Worm (Caenorhabditis elegans) whole organism, L1 larva: ENCODE results near the gene dpy-6.

Source experiments
- C04F5.9 ChIP-seq: sonication (generic microtip); optimal IDR thresholded peaks from 2 replicates; lab custom pipeline; 2016; ENCODE audit warnings: missing genetic modification characterization, missing compliant biosample characterization
- C16A3.4 ChIP-seq: fragments of 150-350 bp; optimal IDR thresholded peaks from 2 replicates; lab custom pipeline; 2014; ENCODE audit warnings: missing biosample characterization, missing genetic modification characterization
- F16B12.6 ChIP-seq: fragments of 150-350 bp; optimal IDR thresholded peaks from 2 replicates; lab custom pipeline; 2014; ENCODE audit warnings: missing biosample characterization, missing genetic modification characterization
- Y116A8C.19 ChIP-seq: sonication (generic microtip); optimal IDR thresholded peaks from 2 replicates; lab custom pipeline; 2016; ENCODE audit warnings: missing compliant biosample characterization, missing genetic modification characterization, borderline replicate concordance
- aha-1 ChIP-seq: fragments of 150-350 bp; optimal IDR thresholded peaks from 2 replicates; lab custom pipeline; 2014; ENCODE audit warnings: missing biosample characterization, missing genetic modification characterization
- alr-1 ChIP-seq: fragments of 200-800 bp; sonication (Bioruptor generic); optimal IDR thresholded peaks from 2 replicates; lab custom pipeline; 2018; ENCODE audit warnings: borderline replicate concordance, mild to moderate bottlenecking, missing genetic modification characterization, missing compliant biosample characterization
- aly-2 ChIP-seq: fragments of 150-350 bp; optimal IDR thresholded peaks from 2 replicates; lab custom pipeline; 2014; ENCODE audit warnings: missing biosample characterization, missing genetic modification characterization
- blmp-1 ChIP-seq: fragments of 150-350 bp; optimal IDR thresholded peaks from 2 replicates; lab custom pipeline; 2014; ENCODE audit warnings: missing biosample characterization, missing genetic modification characterization
- ceh-63 ChIP-seq: fragments of 200-800 bp; sonication (Bioruptor generic); optimal IDR thresholded peaks from 2 replicates; lab custom pipeline; 2018; ENCODE audit warnings: mild to moderate bottlenecking, missing genetic modification characterization, missing compliant biosample characterization
- ceh-82 ChIP-seq, 3 experiments: fragments of 150-350 bp in 1 of 3; sonication (generic microtip) in 2 of 3; optimal IDR thresholded peaks; 2 replicates each; lab custom pipeline; 2014 to 2017; ENCODE audit warnings: missing biosample characterization in 3 of 3, missing genetic modification characterization in 3 of 3
- ceh-90 ChIP-seq: sonication (generic microtip); optimal IDR thresholded peaks from 2 replicates; lab custom pipeline; 2016; ENCODE audit warnings: missing genetic modification characterization, missing compliant biosample characterization
- ces-1 ChIP-seq: fragments of 150-350 bp; optimal IDR thresholded peaks from 2 replicates; lab custom pipeline; 2014; ENCODE audit warnings: missing biosample characterization, missing genetic modification reagents, missing genetic modification characterization
- dpl-1 ChIP-seq, 3 experiments: fragments of 150-350 bp in 2 of 3; sonication (generic microtip) in 1 of 3; optimal IDR thresholded peaks; 2 replicates each; lab custom pipeline; 2014 to 2017; ENCODE audit warnings: missing biosample characterization in 3 of 3, missing genetic modification characterization in 3 of 3, missing genetic modification reagents in 3 of 3
- dsc-1 ChIP-seq: sonication (generic microtip); optimal IDR thresholded peaks from 2 replicates; lab custom pipeline; 2016; ENCODE audit warnings: mild to moderate bottlenecking, missing genetic modification characterization, missing compliant biosample characterization
- efl-1 ChIP-seq, 4 experiments: fragments of 150-350 bp; optimal IDR thresholded peaks in 3 of 4; peaks in 1 of 4; 1 replicate in 1 of 4; 2 replicates in 3 of 4; lab custom pipeline; 2014; ENCODE audit warnings: missing biosample characterization in 2 of 4, missing genetic modification characterization in 2 of 4, missing genetic modification reagents in 2 of 4
- elt-2 ChIP-seq: sonication (generic microtip); optimal IDR thresholded peaks from 2 replicates; lab custom pipeline; 2016; ENCODE audit warnings: missing genetic modification characterization, mild to moderate bottlenecking, inconsistent platforms, missing compliant biosample characterization, missing genetic modification reagents
- elt-3 ChIP-seq, 6 experiments: fragments of 150-350 bp in 1 of 6; sonication (generic microtip); optimal IDR thresholded peaks; 2 replicates each; lab custom pipeline; 2017 to 2018; ENCODE audit warnings: missing biosample characterization in 6 of 6, missing genetic modification characterization in 6 of 6, inconsistent platforms in 1 of 6
- ets-5 ChIP-seq: fragments of 200-800 bp; sonication (Bioruptor generic); IDR thresholded peaks from 2 replicates; pipeline ENCODE4 v1.3.6; 2022; ENCODE audit warnings: missing genetic modification characterization, missing compliant biosample characterization
- fkh-10 ChIP-seq: sonication (generic microtip); optimal IDR thresholded peaks from 2 replicates; lab custom pipeline; 2017; ENCODE audit warnings: missing biosample characterization, missing genetic modification reagents, missing genetic modification characterization
- fkh-4 ChIP-seq: sonication (generic microtip); optimal IDR thresholded peaks from 2 replicates; lab custom pipeline; 2016; ENCODE audit warnings: missing compliant biosample characterization, missing genetic modification characterization, borderline replicate concordance
- fkh-8 ChIP-seq: sonication (generic microtip); optimal IDR thresholded peaks from 2 replicates; lab custom pipeline; 2016; ENCODE audit warnings: mild to moderate bottlenecking, missing genetic modification characterization, missing compliant biosample characterization
- grh-1 ChIP-seq: fragments of 200-800 bp; sonication (Bioruptor generic); IDR thresholded peaks from 2 replicates; pipeline ENCODE4 v1.3.6; 2022; ENCODE audit warnings: missing genetic modification reagents, missing genetic modification characterization, missing compliant biosample characterization
- hlh-4 ChIP-seq: sonication (generic microtip); optimal IDR thresholded peaks from 2 replicates; lab custom pipeline; 2016; ENCODE audit warnings: mild to moderate bottlenecking, missing genetic modification characterization, missing compliant biosample characterization
- lin-13 ChIP-seq: fragments of 150-350 bp; optimal IDR thresholded peaks from 2 replicates; lab custom pipeline; 2014; ENCODE audit warnings: missing biosample characterization, missing genetic modification reagents, missing genetic modification characterization
- lin-14 ChIP-seq: fragments of 200-800 bp; sonication (Bioruptor generic); optimal IDR thresholded peaks from 2 replicates; lab custom pipeline; 2018; ENCODE audit warnings: mild to moderate bottlenecking, missing genetic modification characterization, moderate library complexity, missing compliant biosample characterization
- lin-35 ChIP-seq, 2 experiments: fragments of 150-350 bp; optimal IDR thresholded peaks; 2 replicates each; lab custom pipeline; 2014; ENCODE audit warnings: missing biosample characterization in 2 of 2, missing genetic modification characterization in 2 of 2, missing genetic modification reagents in 2 of 2
- lir-3 ChIP-seq: sonication (generic microtip); optimal IDR thresholded peaks from 2 replicates; lab custom pipeline; 2016; ENCODE audit warnings: mild to moderate bottlenecking, missing genetic modification characterization, moderate library complexity, missing compliant biosample characterization; ENCODE audit not compliant: poor library complexity
- lsy-2 ChIP-seq, 2 experiments: fragments of 150-350 bp; optimal IDR thresholded peaks; 2 replicates each; lab custom pipeline; 2014; ENCODE audit warnings: missing biosample characterization in 2 of 2, missing genetic modification characterization in 2 of 2
- mab-9 ChIP-seq: fragments of 200-800 bp; sonication (Bioruptor generic); IDR thresholded peaks from 2 replicates; pipeline ENCODE4 v1.3.6; 2022; ENCODE audit warnings: missing genetic modification reagents, missing genetic modification characterization, missing compliant biosample characterization
- mdl-1 ChIP-seq, 2 experiments: fragments of 150-350 bp; optimal IDR thresholded peaks; 2 replicates each; lab custom pipeline; 2014 to 2017; ENCODE audit warnings: missing biosample characterization in 2 of 2, missing genetic modification characterization in 2 of 2, inconsistent platforms in 1 of 2
- nhr-12 ChIP-seq: sonication (generic microtip); optimal IDR thresholded peaks from 2 replicates; lab custom pipeline; 2017; ENCODE audit warnings: missing biosample characterization, missing genetic modification characterization
- nhr-19 ChIP-seq: fragments of 200-800 bp; sonication (Bioruptor generic); conservative IDR thresholded peaks from 2 replicates; pipeline ENCODE4 v1.3.6; 2022; ENCODE audit warnings: missing genetic modification characterization, missing compliant biosample characterization
- nhr-20 ChIP-seq: sonication (generic microtip); optimal IDR thresholded peaks from 2 replicates; lab custom pipeline; 2016; ENCODE audit warnings: mild to moderate bottlenecking, missing genetic modification characterization, missing compliant biosample characterization
- nhr-28 ChIP-seq: fragments of 150-350 bp; optimal IDR thresholded peaks from 2 replicates; lab custom pipeline; 2014; ENCODE audit warnings: missing biosample characterization, missing genetic modification characterization
- nhr-47 ChIP-seq: sonication (generic microtip); optimal IDR thresholded peaks from 2 replicates; lab custom pipeline; 2016; ENCODE audit warnings: mild to moderate bottlenecking, missing genetic modification characterization, moderate library complexity, missing compliant biosample characterization
- nhr-76 ChIP-seq: sonication (generic microtip); optimal IDR thresholded peaks from 2 replicates; lab custom pipeline; 2017; ENCODE audit warnings: missing biosample characterization, missing genetic modification characterization
- nhr-84 ChIP-seq: sonication (generic microtip); optimal IDR thresholded peaks from 2 replicates; lab custom pipeline; 2017; ENCODE audit warnings: missing biosample characterization, missing genetic modification characterization
- pax-3 ChIP-seq: fragments of 200-800 bp; sonication (Bioruptor generic); optimal IDR thresholded peaks from 2 replicates; lab custom pipeline; 2018; ENCODE audit warnings: mild to moderate bottlenecking, missing genetic modification characterization, moderate library complexity, missing compliant biosample characterization
- snpc-4 ChIP-seq: fragments of 150-350 bp; optimal IDR thresholded peaks from 2 replicates; lab custom pipeline; 2014; ENCODE audit warnings: missing biosample characterization, missing genetic modification characterization
- sox-4 ChIP-seq: sonication (generic microtip); optimal IDR thresholded peaks from 2 replicates; lab custom pipeline; 2016; ENCODE audit warnings: missing genetic modification characterization, missing compliant biosample characterization
- tbx-2 ChIP-seq: sonication (generic microtip); optimal IDR thresholded peaks from 2 replicates; lab custom pipeline; 2016; ENCODE audit warnings: missing genetic modification characterization, missing compliant biosample characterization
- unc-130 ChIP-seq: fragments of 150-350 bp; optimal IDR thresholded peaks from 2 replicates; lab custom pipeline; 2017; ENCODE audit warnings: missing biosample characterization, missing genetic modification characterization, inconsistent platforms
- unc-30 ChIP-seq: sonication (generic microtip); optimal IDR thresholded peaks from 2 replicates; lab custom pipeline; 2017; ENCODE audit warnings: missing biosample characterization, missing genetic modification characterization
- unc-86 ChIP-seq: sonication (generic microtip); optimal IDR thresholded peaks from 2 replicates; lab custom pipeline; 2016; ENCODE audit warnings: missing genetic modification characterization, missing compliant biosample characterization
- zag-1 ChIP-seq: fragments of 150-350 bp; optimal IDR thresholded peaks from 2 replicates; lab custom pipeline; 2014; ENCODE audit warnings: missing biosample characterization, missing genetic modification characterization
- ztf-11 ChIP-seq, 2 experiments: sonication (generic microtip); optimal IDR thresholded peaks; 2 replicates each; lab custom pipeline; 2016 to 2017; ENCODE audit warnings: missing genetic modification characterization in 2 of 2, missing biosample characterization in 1 of 2, missing compliant biosample characterization in 1 of 2
- ztf-4 ChIP-seq: fragments of 150-350 bp; optimal IDR thresholded peaks from 2 replicates; lab custom pipeline; 2014; ENCODE audit warnings: missing biosample characterization, missing genetic modification characterization

The dpy-6 gene

DNA sequence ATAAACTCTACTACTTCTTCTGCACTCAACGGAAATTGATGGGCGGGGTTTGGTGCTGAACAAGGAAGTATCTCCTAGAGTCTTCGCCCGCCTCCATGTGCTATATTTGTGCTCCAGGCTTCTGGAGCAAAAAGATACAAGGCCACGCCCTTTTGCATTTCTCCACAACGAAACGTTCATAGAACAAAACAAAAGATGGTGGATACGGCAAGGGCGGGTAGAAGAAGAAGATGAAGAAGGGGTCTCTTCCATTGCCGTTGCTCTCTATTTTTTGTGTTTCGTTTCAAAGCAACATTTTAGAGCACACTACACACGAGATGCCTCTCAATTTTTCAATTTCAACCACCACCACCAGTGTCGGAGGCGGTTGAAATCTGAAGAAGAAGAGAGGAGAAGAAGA is 20.9 kb upstream of the dpy-6 start (continued):
- TF ChIP-seq lin-14, result peak; percentile 83
- peak in 1 of 3 experiments; percentile 4 for TF ChIP-seq ceh-82 (tag; optimal IDR thresholded peaks at IDR 0.05; lab: Kevin White, UChicago)
- peak; percentile 5 for TF ChIP-seq dsc-1
- TF ChIP-seq elt-3 (tag; optimal IDR thresholded peaks at IDR 0.05; lab: Kevin White, UChicago), result no peak
- TF ChIP-seq ztf-11 (tag; optimal IDR thresholded peaks at IDR 0.05; lab: Kevin White, UChicago), result no peak
- TF ChIP-seq nhr-12 (tag; lab: Kevin White, UChicago), result no peak
- peak; percentile 20 for TF ChIP-seq unc-86
- TF ChIP-seq, all 84 proteins: peak for 13

ce11 chrX:8475759-8476228 is 20.4 kb upstream of the dpy-6 start, which contains the start of gene nhr-14:
Gene nhr-14 (minus strand): TSS chrX:8476178.
- peak; percentile 54 for TF ChIP-seq blmp-1 (tag; lab: Kevin White, UChicago)
- no peak for TF ChIP-seq ztf-4 (tag; lab: Kevin White, UChicago)

DNA sequence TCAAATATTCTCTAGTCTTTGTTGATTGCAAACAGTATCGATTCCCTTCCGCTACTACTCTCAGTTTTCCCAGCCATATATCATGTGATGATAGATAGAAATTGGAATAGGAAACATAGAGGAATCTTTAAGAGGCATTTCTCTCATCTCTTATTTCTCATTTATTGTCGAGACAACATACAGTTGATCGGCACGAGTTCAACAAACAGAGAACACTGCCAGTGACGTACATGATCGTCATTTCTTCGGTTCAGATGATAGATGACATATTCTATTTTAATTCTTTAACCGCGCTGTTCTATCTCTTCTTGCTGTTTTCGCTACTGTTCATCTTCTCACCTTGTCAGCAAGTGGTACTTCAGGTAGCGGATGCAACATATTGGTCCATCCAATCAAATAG is 19.7 kb upstream of the dpy-6 start:
- no peak for TF ChIP-seq ceh-63 (GFP tag; lab: Kevin White, UChicago)
- TF ChIP-seq F16B12.6 (tag; lab: Kevin White, UChicago), result no peak
- no peak for TF ChIP-seq hlh-4
- TF ChIP-seq nhr-28, result no peak
- no peak for TF ChIP-seq fkh-10
- peak in 1 of 2 experiments; percentile 2 for TF ChIP-seq efl-1 (optimal IDR thresholded peaks at IDR 0.05; lab: Kevin White, UChicago)
- peak in 1 of 2 experiments; percentile 80 for TF ChIP-seq efl-1 (GFP tag; optimal IDR thresholded peaks at IDR 0.05 in 1 of 2; lab: Kevin White, UChicago)
- peak; percentile 82 for TF ChIP-seq nhr-19
- TF ChIP-seq ztf-11 (tag; optimal IDR thresholded peaks at IDR 0.05; lab: Kevin White, UChicago), result no peak
- TF ChIP-seq nhr-47 (tag; lab: Kevin White, UChicago), result peak; percentile 62
- TF ChIP-seq lir-3 (tag; lab: Kevin White, UChicago), result peak; percentile 63
- TF ChIP-seq zag-1 (tag; lab: Kevin White, UChicago), result no peak
- no peak for TF ChIP-seq alr-1 (tag; lab: Kevin White, UChicago)
- TF ChIP-seq elt-2 (tag; lab: Kevin White, UChicago), result no peak
- TF ChIP-seq fkh-4 (tag; lab: Kevin White, UChicago), result no peak
- TF ChIP-seq fkh-8 (tag; lab: Kevin White, UChicago), result no peak
- no peak for TF ChIP-seq snpc-4
- TF ChIP-seq ztf-4 (tag; lab: Kevin White, UChicago), result peak; percentile 65
- TF ChIP-seq aha-1 (tag; lab: Kevin White, UChicago), result no peak
- TF ChIP-seq nhr-20, result peak; percentile 99
- TF ChIP-seq nhr-84 (tag; lab: Kevin White, UChicago), result no peak
- TF ChIP-seq tbx-2, result peak; percentile 85
- TF ChIP-seq nhr-12 (tag; lab: Kevin White, UChicago), result no peak
- TF ChIP-seq ceh-90 (tag; lab: Kevin White, UChicago), result no peak
- peak; percentile 39 for TF ChIP-seq C16A3.4 (tag; lab: Kevin White, UChicago)
- peak; percentile 1 for TF ChIP-seq lin-13 (GFP tag; lab: Kevin White, UChicago)
- no peak for TF ChIP-seq C04F5.9
- TF ChIP-seq lsy-2 (tag; optimal IDR thresholded peaks at IDR 0.05; lab: Kevin White, UChicago), result peak; percentile 46 to 78
- peak; percentile 93 for TF ChIP-seq unc-130 (tag; lab: Kevin White, UChicago)
- TF ChIP-seq ceh-82 (tag; optimal IDR thresholded peaks at IDR 0.05; lab: Kevin White, UChicago), result no peak
- no peak for TF ChIP-seq Y116A8C.19 (tag; lab: Kevin White, UChicago)
- no peak for TF ChIP-seq nhr-76
- TF ChIP-seq pax-3 (tag; lab: Kevin White, UChicago), result no peak
- no peak for TF ChIP-seq ces-1 (GFP tag; lab: Kevin White, UChicago)
- TF ChIP-seq grh-1 (GFP tag; lab: Robert Waterston, UW), result peak; percentile 81
- TF ChIP-seq lin-35 (GFP tag; optimal IDR thresholded peaks at IDR 0.05; lab: Kevin White, UChicago), result peak in 1 of 2 experiments; percentile 78
- TF ChIP-seq mdl-1 (tag; optimal IDR thresholded peaks at IDR 0.05; lab: Kevin White, UChicago), result peak in 1 of 2 experiments; percentile 74
- TF ChIP-seq sox-4 (tag; lab: Kevin White, UChicago), result no peak
- TF ChIP-seq aly-2 (tag; lab: Kevin White, UChicago), result no peak
- TF ChIP-seq unc-86, result no peak
- TF ChIP-seq unc-30 (tag; lab: Kevin White, UChicago), result no peak
- peak; percentile 82 for TF ChIP-seq blmp-1 (tag; lab: Kevin White, UChicago)
- peak in 1 of 3 experiments; percentile 41 for TF ChIP-seq dpl-1 (GFP tag; optimal IDR thresholded peaks at IDR 0.05; lab: Kevin White, UChicago)
- TF ChIP-seq ets-5 (GFP tag; lab: Robert Waterston, UW), result no peak
- TF ChIP-seq mab-9 (GFP tag; lab: Robert Waterston, UW), result no peak
